Worm (Caenorhabditis elegans): ENCODE measurements around the gene rsp-1.

- TF ChIP-seq him-1 (tag; optimal IDR thresholded peaks at IDR 0.05), result no peak
- no peak for TF ChIP-seq dao-5 (tag; optimal IDR thresholded peaks at IDR 0.05)
These were observed 21.6 kb upstream of the rsp-1 start, which contains the start of gene C05D12.4 for ce11 chrII:11431584-11431983.

Measured in whole organism, L4/young adult.